Worm (Caenorhabditis elegans) whole organism, midembryonic: ENCODE data around the gene sek-3.

Source experiments
- T22C8.4 ChIP-seq: fragments of 200-800 bp; sonication (Bioruptor generic); IDR thresholded peaks from 2 replicates; pipeline ENCODE4 v1.3.6; 2022; ENCODE audit warnings: missing genetic modification characterization, missing compliant biosample characterization
- cog-1 ChIP-seq: sonication (generic microtip); optimal IDR thresholded peaks from 2 replicates; lab custom pipeline; 2016; ENCODE audit warnings: missing genetic modification characterization, missing compliant biosample characterization
- flt-1 ChIP-seq: fragments of 200-800 bp; sonication (Bioruptor generic); IDR thresholded peaks from 2 replicates; pipeline ENCODE4 v1.3.6; 2022; ENCODE audit warnings: missing genetic modification characterization, missing compliant biosample characterization
- klf-2 ChIP-seq: fragments of 200-800 bp; sonication (Bioruptor generic); conservative IDR thresholded peaks from 2 replicates; pipeline ENCODE4 v1.3.6; 2022; ENCODE audit warnings: missing genetic modification reagents, missing genetic modification characterization, missing compliant biosample characterization
- med-1 ChIP-seq: sonication (generic microtip); optimal IDR thresholded peaks from 2 replicates; lab custom pipeline; 2017; ENCODE audit warnings: missing genetic modification characterization, mild to moderate bottlenecking, missing compliant biosample characterization, antibody characterized with exemption, missing genetic modification reagents; ENCODE audit not compliant: insufficient read depth
- ref-1 ChIP-seq: fragments of 200-800 bp; sonication (Bioruptor generic); conservative IDR thresholded peaks from 2 replicates; pipeline ENCODE4 v1.3.6; 2022; ENCODE audit warnings: missing genetic modification reagents, missing genetic modification characterization, missing compliant biosample characterization
- tab-1 ChIP-seq: fragments of 200-800 bp; sonication (Bioruptor generic); IDR thresholded peaks from 2 replicates; pipeline ENCODE4 v1.3.6; 2022; ENCODE audit warnings: missing genetic modification characterization, missing compliant biosample characterization
- ztf-23 ChIP-seq: fragments of 200-800 bp; sonication (Bioruptor generic); IDR thresholded peaks from 2 replicates; pipeline ENCODE4 v1.3.6; 2022; ENCODE audit warnings: missing genetic modification reagents, missing genetic modification characterization, missing compliant biosample characterization

DNA sequence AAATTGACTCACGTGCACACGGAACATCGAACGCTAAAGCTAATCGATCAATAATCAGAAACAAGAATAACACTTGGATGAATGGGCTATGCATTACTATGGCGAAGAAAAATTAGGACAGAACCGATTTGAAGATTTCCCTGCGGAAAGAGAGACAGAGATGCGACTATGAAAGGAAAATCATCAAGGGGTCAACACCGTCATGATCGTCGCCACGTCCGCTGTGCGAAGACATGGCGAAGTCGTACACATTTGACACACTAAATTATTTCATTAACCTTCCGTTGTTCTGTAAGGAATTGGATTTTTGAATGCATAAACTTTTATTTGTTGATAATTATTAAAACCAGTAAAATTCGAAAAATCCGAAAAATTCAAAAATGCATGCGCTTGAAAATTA, 48.5 kb upstream of the sek-3 start, which contains the start of gene M03F4.6:
- TF ChIP-seq med-1 (no peak), ztf-23 (no peak), T22C8.4 (GFP tag; lab: Robert Waterston, UW) (no peak), cog-1 (tag; lab: Kevin White, UChicago) (no peak), klf-2 (GFP tag; lab: Robert Waterston, UW) (no peak), flt-1 (GFP tag; lab: Robert Waterston, UW) (no peak), tab-1 (GFP tag; lab: Robert Waterston, UW) (no peak), ref-1 (GFP tag; lab: Robert Waterston, UW) (no peak)
